Worm (Caenorhabditis elegans) whole organism, L4/young adult: ENCODE results near the gene hpo-30.

Experiments
- W03F9.2 ChIP-seq: fragments of 150-350 bp; optimal IDR thresholded peaks from 2 replicates; lab custom pipeline; 2014; ENCODE audit warnings: missing biosample characterization, missing genetic modification characterization
- dao-5 ChIP-seq: sonication (generic microtip); optimal IDR thresholded peaks from 2 replicates; lab custom pipeline; 2016; ENCODE audit warnings: missing genotype, missing genetic modification characterization, moderate library complexity, missing compliant biosample characterization

DNA sequence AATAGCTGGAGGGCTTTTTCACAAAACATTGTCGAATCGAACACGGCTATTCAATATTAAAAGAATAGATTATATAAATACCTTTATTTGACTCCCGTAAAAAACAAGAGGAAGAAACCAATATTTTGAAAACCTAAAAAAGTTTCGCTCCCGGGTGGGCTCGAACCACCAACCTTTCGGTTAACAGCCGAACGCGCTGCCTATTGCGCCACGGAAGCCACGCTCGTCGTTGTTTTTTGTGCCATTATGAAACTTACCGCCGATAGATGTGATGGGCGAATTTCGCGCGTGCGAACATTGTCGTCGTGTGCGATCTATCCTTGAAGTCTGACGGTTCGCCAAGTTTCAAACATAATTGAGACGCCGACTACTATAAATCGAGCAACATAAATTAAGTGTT lies 21.7 kb upstream of the hpo-30 start:
- TF ChIP-seq dao-5 (tag; lab: Kevin White, UChicago), result no peak
- no peak for TF ChIP-seq W03F9.2 (tag; lab: Kevin White, UChicago)
